Fruit fly (Drosophila melanogaster): ENCODE data around the gene ATbp.

Gene ATbp

DNA sequence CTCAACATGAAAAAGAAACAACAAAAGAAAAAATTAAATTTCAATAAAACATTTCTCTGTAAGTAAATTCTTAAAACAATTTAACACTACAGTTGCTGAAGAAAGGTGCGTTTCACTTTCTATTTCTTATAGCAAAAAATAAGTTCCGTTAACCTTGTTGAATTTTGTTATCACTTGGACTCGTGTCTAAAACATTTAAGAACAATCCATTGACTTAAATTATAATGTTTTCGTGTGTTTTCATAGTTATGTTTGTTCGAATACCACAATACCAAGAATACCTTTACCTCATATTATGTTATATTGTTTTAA, 9.0 kb upstream of the ATbp start:
- TF ChIP-seq usp (GFP tag; optimal IDR thresholded peaks at IDR 0.05): no peak
- no peak for TF ChIP-seq EcR (GFP tag; optimal IDR thresholded peaks at IDR 0.05)
- no peak for TF ChIP-seq CG8478 (optimal IDR thresholded peaks at IDR 0.05)
- no peak for TF ChIP-seq psq (optimal IDR thresholded peaks at IDR 0.05)
- no peak for TF ChIP-seq Dll (optimal IDR thresholded peaks at IDR 0.05)
- TF ChIP-seq pan (optimal IDR thresholded peaks at IDR 0.05): no peak

DNA sequence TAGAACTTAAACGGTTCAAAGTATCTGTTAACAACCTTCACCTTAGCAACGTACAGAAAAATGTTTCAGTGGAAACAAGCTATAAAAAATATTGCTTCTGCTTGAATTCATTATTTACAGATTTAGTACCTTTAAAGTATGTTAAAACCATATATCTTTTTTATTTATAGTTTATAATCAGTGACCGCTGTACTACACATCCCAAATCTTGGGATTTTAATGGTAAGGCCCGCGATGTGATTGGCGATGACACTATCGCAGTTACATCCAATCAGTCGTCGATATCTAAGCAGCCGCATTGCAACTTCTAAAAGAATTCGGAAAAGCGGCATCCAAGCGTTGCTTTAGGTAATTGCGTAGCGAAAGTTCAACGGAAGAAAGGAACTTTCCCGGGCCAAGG, 8.6 kb upstream of the ATbp start:
- TF ChIP-seq Dll (optimal IDR thresholded peaks at IDR 0.05): no peak
- no peak for TF ChIP-seq psq (optimal IDR thresholded peaks at IDR 0.05)
- TF ChIP-seq CG8478 (optimal IDR thresholded peaks at IDR 0.05): no peak
- TF ChIP-seq usp (GFP tag; optimal IDR thresholded peaks at IDR 0.05): no peak
- TF ChIP-seq pan (optimal IDR thresholded peaks at IDR 0.05): no peak
- no peak for TF ChIP-seq EcR (GFP tag; optimal IDR thresholded peaks at IDR 0.05)

Measured in whole organism.